Fruit fly (Drosophila melanogaster) whole organism, embryonic: Measurements from ENCODE around the gene CG31224.

Source experiments
- CG1529 ChIP-seq: fragments of 200-800 bp; sonication (Bioruptor generic); optimal IDR thresholded peaks from 3 replicates; lab custom pipeline; 2018; ENCODE audit warnings: missing biosample characterization, missing genetic modification characterization
- NC2β ChIP-seq: fragments of 200-800 bp; sonication (Bioruptor generic); optimal IDR thresholded peaks from 2 replicates; lab custom pipeline; 2016; ENCODE audit warnings: missing biosample characterization, missing genetic modification characterization
- crp ChIP-seq, 2 experiments: fragments of 200-800 bp; sonication (Bioruptor generic); optimal IDR thresholded peaks; 2 replicates in 1 of 2; 3 replicates in 1 of 2; lab custom pipeline; 2017; ENCODE audit warnings: missing biosample characterization in 2 of 2, missing genetic modification characterization in 2 of 2, mild to moderate bottlenecking in 1 of 2, moderate library complexity in 1 of 2

DNA sequence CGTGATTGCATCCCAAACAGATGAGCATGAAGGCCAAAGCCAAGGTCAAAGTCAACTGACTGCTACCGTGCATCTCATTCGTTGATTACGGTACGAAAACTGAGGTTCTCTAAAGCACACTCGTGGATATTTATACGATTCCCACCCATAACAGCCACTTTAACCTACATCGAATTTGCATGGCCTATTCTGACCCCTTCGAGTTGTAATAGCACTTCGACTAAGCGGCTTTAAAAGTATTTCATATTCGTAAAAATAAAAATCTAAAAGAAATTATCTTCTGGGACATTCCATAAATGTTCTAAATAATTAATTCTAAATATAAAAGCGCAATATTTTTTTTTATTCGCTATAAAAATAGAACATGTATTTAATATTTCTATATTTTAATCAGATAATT lies 41.7 kb downstream of the CG31224 start, which contains the start of gene CG7695:
- TF ChIP-seq CG1529: no peak
- TF ChIP-seq NC2β (GFP tag; lab: Kevin White, UChicago): no peak
- no peak for TF ChIP-seq crp (GFP tag; optimal IDR thresholded peaks at IDR 0.05; lab: Kevin White, UChicago)
